Worm (Caenorhabditis elegans) whole organism, midembryonic: ENCODE data around the gene tmc-2.

Source experiments
- T22C8.4 ChIP-seq: fragments of 200-800 bp; sonication (Bioruptor generic); IDR thresholded peaks from 2 replicates; pipeline ENCODE4 v1.3.6; 2022; ENCODE audit warnings: missing genetic modification characterization, missing compliant biosample characterization
- cog-1 ChIP-seq: sonication (generic microtip); optimal IDR thresholded peaks from 2 replicates; lab custom pipeline; 2016; ENCODE audit warnings: missing genetic modification characterization, missing compliant biosample characterization
- flt-1 ChIP-seq: fragments of 200-800 bp; sonication (Bioruptor generic); IDR thresholded peaks from 2 replicates; pipeline ENCODE4 v1.3.6; 2022; ENCODE audit warnings: missing genetic modification characterization, missing compliant biosample characterization
- klf-2 ChIP-seq: fragments of 200-800 bp; sonication (Bioruptor generic); conservative IDR thresholded peaks from 2 replicates; pipeline ENCODE4 v1.3.6; 2022; ENCODE audit warnings: missing genetic modification reagents, missing genetic modification characterization, missing compliant biosample characterization
- med-1 ChIP-seq: sonication (generic microtip); optimal IDR thresholded peaks from 2 replicates; lab custom pipeline; 2017; ENCODE audit warnings: missing genetic modification characterization, mild to moderate bottlenecking, missing compliant biosample characterization, antibody characterized with exemption, missing genetic modification reagents; ENCODE audit not compliant: insufficient read depth
- ref-1 ChIP-seq: fragments of 200-800 bp; sonication (Bioruptor generic); conservative IDR thresholded peaks from 2 replicates; pipeline ENCODE4 v1.3.6; 2022; ENCODE audit warnings: missing genetic modification reagents, missing genetic modification characterization, missing compliant biosample characterization
- tab-1 ChIP-seq: fragments of 200-800 bp; sonication (Bioruptor generic); IDR thresholded peaks from 2 replicates; pipeline ENCODE4 v1.3.6; 2022; ENCODE audit warnings: missing genetic modification characterization, missing compliant biosample characterization
- ztf-23 ChIP-seq: fragments of 200-800 bp; sonication (Bioruptor generic); IDR thresholded peaks from 2 replicates; pipeline ENCODE4 v1.3.6; 2022; ENCODE audit warnings: missing genetic modification reagents, missing genetic modification characterization, missing compliant biosample characterization
- ztf-29 ChIP-seq: fragments of 200-800 bp; sonication (Bioruptor generic); IDR thresholded peaks from 2 replicates; pipeline ENCODE4 v1.3.6; 2022; ENCODE audit warnings: missing genetic modification reagents, missing genetic modification characterization, missing compliant biosample characterization

tmc-2 gene

ce11 chrX:9274574-9274973, 28.9 kb upstream of the tmc-2 start, which contains the start of gene B0416.10:
TSS of gene B0416.10 (minus strand) at chrX:9274674.
- TF ChIP-seq ztf-29 (GFP tag; lab: Robert Waterston, UW), result no peak
- no peak for TF ChIP-seq flt-1 (GFP tag; lab: Robert Waterston, UW)
- TF ChIP-seq ztf-23 (GFP tag; lab: Robert Waterston, UW), result no peak
- no peak for TF ChIP-seq cog-1
- TF ChIP-seq tab-1 (GFP tag; lab: Robert Waterston, UW), result no peak
- TF ChIP-seq T22C8.4 (GFP tag; lab: Robert Waterston, UW), result no peak
- TF ChIP-seq ref-1 (GFP tag; lab: Robert Waterston, UW), result no peak
- TF ChIP-seq klf-2 (GFP tag; lab: Robert Waterston, UW), result no peak
- TF ChIP-seq med-1 (GFP tag; lab: Kevin White, UChicago), result no peak

- TF ChIP-seq T22C8.4 (GFP tag; lab: Robert Waterston, UW) (no peak), tab-1 (GFP tag; lab: Robert Waterston, UW) (no peak), ztf-23 (GFP tag; lab: Robert Waterston, UW) (no peak)
These were observed 24.9 kb upstream of the tmc-2 start, which contains the start of gene B0416.4 for ce11 chrX:9278653-9279052. TSS of gene B0416.4 (plus strand) at chrX:9278953.

DNA sequence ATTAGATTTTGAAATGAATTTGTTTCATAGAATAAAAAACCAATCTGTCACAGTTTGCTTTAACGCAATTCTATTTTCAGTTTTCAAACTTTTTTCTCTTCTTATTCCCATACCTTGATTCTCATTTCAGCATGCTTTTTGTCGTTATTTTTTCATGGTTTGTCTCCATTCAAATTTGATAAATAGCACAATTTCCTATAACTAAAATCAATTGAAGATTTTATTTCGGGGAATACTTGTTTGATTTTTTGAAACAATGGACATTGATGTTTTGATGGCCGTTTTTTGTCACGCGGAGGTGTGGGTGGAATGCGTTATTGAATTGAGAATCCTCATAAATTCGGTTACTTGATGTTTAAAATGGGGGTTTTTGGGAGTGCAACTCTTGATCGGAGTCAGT, 20.5 kb upstream of the tmc-2 start, which contains the start of gene B0416.11:
Gene B0416.11 (minus strand): TSS at position 101 of the 400 bp plus-strand sequence.
- TF ChIP-seq T22C8.4 (GFP tag; lab: Robert Waterston, UW), result no peak
- TF ChIP-seq cog-1, result no peak
- TF ChIP-seq klf-2 (GFP tag; lab: Robert Waterston, UW), result no peak
- TF ChIP-seq ztf-23 (GFP tag; lab: Robert Waterston, UW), result no peak
- no peak for TF ChIP-seq tab-1 (GFP tag; lab: Robert Waterston, UW)
- TF ChIP-seq med-1 (GFP tag; lab: Kevin White, UChicago), result no peak
- TF ChIP-seq ztf-29 (GFP tag; lab: Robert Waterston, UW), result no peak
- TF ChIP-seq flt-1 (GFP tag; lab: Robert Waterston, UW), result no peak

DNA sequence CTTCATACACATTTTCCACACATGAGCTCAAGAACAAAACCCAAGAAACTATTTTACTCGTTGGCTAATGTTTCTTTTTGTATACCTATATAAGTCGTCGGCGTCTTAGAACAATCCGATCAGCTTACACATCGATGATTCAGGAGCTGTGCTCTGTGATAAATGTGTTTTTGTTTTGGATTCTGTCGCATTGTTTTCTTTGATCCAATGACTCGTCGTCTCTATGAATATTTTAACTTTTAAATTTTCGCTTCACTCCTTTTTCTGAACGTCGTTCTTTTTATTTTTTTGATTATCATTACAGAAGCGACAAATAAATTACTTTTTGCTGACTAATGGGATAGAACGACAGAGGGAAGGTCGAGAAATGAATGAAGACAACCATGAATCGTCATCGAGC, 12.2 kb upstream of the tmc-2 start, which contains the start of gene B0416.3:
Gene B0416.3 (plus strand): TSS at position 301 of the 400 bp plus-strand sequence.
- TF ChIP-seq ref-1 (GFP tag; lab: Robert Waterston, UW) (no peak), ztf-29 (GFP tag; lab: Robert Waterston, UW) (no peak), cog-1 (no peak), med-1 (GFP tag; lab: Kevin White, UChicago) (no peak)

- TF ChIP-seq ztf-23 (GFP tag; lab: Robert Waterston, UW) (no peak), tab-1 (GFP tag; lab: Robert Waterston, UW) (no peak), T22C8.4 (GFP tag; lab: Robert Waterston, UW) (no peak), cog-1 (no peak), ztf-29 (GFP tag; lab: Robert Waterston, UW) (no peak), flt-1 (GFP tag; lab: Robert Waterston, UW) (no peak), med-1 (GFP tag; lab: Kevin White, UChicago) (no peak), ref-1 (GFP tag; lab: Robert Waterston, UW) (no peak), klf-2 (GFP tag; lab: Robert Waterston, UW) (no peak)
These were observed 8.1 kb upstream of the tmc-2 start for ce11 chrX:9295471-9295870.

DNA sequence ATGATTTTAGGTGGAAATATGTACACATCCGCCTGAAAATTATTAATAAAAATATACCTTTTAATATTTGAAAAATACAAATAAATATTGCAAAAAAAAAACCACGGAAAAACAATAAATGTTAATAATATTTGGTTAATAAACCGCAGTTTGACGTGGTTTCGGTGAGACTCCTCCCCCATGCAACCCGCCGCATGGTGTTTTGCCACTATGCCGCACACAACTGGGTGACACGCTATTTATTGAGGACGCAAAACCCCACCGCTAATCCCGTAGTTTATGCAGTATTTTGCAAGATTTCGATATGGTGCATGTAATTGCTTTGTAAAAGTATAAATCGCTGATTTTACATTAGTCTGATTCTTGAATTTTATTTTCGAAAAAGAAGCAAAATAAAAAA, 6.9 kb upstream of the tmc-2 start, which contains the start of gene gly-13:
Gene gly-13 (minus strand): TSS at position 32 of the 400 bp plus-strand sequence.
- TF ChIP-seq ztf-23 (GFP tag; lab: Robert Waterston, UW) (peak; percentile 86), med-1 (GFP tag; lab: Kevin White, UChicago) (peak; percentile 87), flt-1 (GFP tag; lab: Robert Waterston, UW) (peak; percentile 87), tab-1 (GFP tag; lab: Robert Waterston, UW) (peak; percentile 82; the same call in 1 of the 2 replicates), ref-1 (GFP tag; lab: Robert Waterston, UW) (0 out of 2 replicates have a peak, but pooled peaks have one; percentile 36), klf-2 (GFP tag; lab: Robert Waterston, UW) (peak; percentile 70; the same call in 1 of the 2 replicates), cog-1 (peak; percentile 72), ztf-29 (GFP tag; lab: Robert Waterston, UW) (no peak), T22C8.4 (GFP tag; lab: Robert Waterston, UW) (no peak; the same call in 1 of the 2 replicates)

- TF ChIP-seq ref-1 (GFP tag; lab: Robert Waterston, UW) (no peak), T22C8.4 (GFP tag; lab: Robert Waterston, UW) (no peak), ztf-23 (GFP tag; lab: Robert Waterston, UW) (no peak)
These were observed 5.7 kb upstream of the tmc-2 start, which contains the start of gene B0416.7 for ce11 chrX:9297834-9298233. TSS of gene B0416.7 (minus strand) at chrX:9297934.

DNA sequence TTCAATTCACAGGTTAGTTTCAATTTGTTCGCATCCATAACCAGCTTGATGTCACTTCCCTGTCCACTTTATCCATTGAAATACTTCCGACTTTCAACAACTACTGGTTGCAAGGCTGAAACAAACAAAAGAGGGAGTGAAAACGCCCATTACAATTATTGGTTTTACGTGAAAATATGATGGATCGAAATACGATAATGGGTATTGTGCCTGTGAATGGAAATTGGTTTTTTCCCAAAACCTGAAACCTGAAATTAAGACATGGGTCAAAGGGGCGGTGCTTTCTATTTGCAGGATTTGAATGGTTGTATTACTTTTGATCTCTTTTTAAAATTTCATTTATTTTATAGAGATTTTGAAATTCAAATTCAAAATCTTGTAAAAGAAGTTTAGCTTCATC, 4.7 kb upstream of the tmc-2 start, which contains the start of gene B0416.2:
Gene B0416.2 (plus strand): TSS at position 301 of the 400 bp plus-strand sequence.
- TF ChIP-seq tab-1 (GFP tag; lab: Robert Waterston, UW) (no peak), klf-2 (GFP tag; lab: Robert Waterston, UW) (no peak), ref-1 (GFP tag; lab: Robert Waterston, UW) (no peak), ztf-23 (GFP tag; lab: Robert Waterston, UW) (no peak), ztf-29 (GFP tag; lab: Robert Waterston, UW) (no peak), T22C8.4 (GFP tag; lab: Robert Waterston, UW) (no peak), cog-1 (no peak), flt-1 (GFP tag; lab: Robert Waterston, UW) (no peak), med-1 (GFP tag; lab: Kevin White, UChicago) (no peak)

DNA sequence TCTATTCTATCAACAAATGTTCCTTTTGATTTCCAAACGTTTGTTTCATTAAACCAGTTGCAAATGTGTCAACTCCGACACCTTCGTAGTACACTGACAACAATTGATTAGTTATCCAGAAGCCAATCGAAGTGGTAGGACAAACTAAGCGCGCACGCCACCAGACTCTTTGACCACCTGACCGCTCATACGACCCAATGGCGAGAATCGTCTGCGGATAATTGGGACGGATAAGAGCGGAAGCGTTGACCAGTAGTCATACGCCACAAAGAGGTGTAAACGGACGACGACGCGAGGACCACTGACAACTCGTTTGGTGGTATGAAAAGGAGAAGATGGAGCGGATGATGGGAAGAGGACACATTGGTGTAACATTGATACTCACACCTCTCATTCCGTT, 3.1 kb upstream of the tmc-2 start:
- TF ChIP-seq T22C8.4 (GFP tag; lab: Robert Waterston, UW) (no peak), klf-2 (GFP tag; lab: Robert Waterston, UW) (no peak), tab-1 (GFP tag; lab: Robert Waterston, UW) (no peak), flt-1 (GFP tag; lab: Robert Waterston, UW) (no peak), med-1 (GFP tag; lab: Kevin White, UChicago) (no peak)
